Comparison of ENCODE assay signal across 8 worm cellular contexts in the genomic region with DNA sequence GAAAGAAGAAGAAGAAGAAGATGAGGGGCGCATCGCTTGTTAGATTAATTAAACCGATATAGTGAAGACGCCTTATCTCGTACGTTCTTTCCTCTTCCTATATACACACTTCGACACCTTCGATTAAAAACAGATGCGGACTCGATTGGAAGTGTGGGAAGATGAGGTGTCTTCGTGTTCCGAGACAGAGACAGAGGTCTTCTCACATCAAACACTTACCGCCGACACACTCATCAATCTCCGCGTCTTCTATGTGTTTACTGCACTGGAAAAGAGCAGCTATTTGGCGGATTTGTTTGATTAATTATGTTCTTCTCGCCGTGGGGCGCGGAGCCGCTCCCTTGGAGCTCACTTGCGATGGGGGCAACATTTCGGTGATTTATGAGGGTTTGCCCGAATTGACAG.
TF ChIP-seq lines count a peak whose summit lies in the region.

No protein-coding gene starts in this region.

TF ChIP-seq in whole organism, L1 larva, 84 proteins besides CTCF, POLR2A, EP300 and RAD21 (continues in another document):
- TF ChIP-seq nhr-12 (tag; optimal IDR thresholded peaks at IDR 0.05; lab: Kevin White, UChicago) (no peak), ets-5 (GFP tag; IDR thresholded peaks at IDR 0.05; lab: Robert Waterston, UW) (no peak), egl-13 (tag; optimal IDR thresholded peaks at IDR 0.05; lab: Kevin White, UChicago) (no peak), lin-15B (tag; optimal IDR thresholded peaks at IDR 0.05; lab: Kevin White, UChicago) (no peak), unc-62 (GFP tag; optimal IDR thresholded peaks at IDR 0.05; lab: Kevin White, UChicago) (no peak), lin-39 (tag; optimal IDR thresholded peaks at IDR 0.05; lab: Kevin White, UChicago) (peak; percentile 83), efl-3 (GFP tag; optimal IDR thresholded peaks at IDR 0.05; lab: Kevin White, UChicago) (no peak), skn-1 (tag; optimal IDR thresholded peaks at IDR 0.05; lab: Kevin White, UChicago) (no peak), unc-98 (GFP tag; IDR thresholded peaks at IDR 0.05; lab: Robert Waterston, UW) (no peak), hlh-4 (tag; optimal IDR thresholded peaks at IDR 0.05; lab: Kevin White, UChicago) (no peak), nhr-20 (tag; optimal IDR thresholded peaks at IDR 0.05; lab: Kevin White, UChicago) (no peak)

TF ChIP-seq in whole organism, L2 larva, 48 proteins besides CTCF, POLR2A, EP300 and RAD21 (continues in another document):
- TF ChIP-seq F13H6.1 (tag; optimal IDR thresholded peaks at IDR 0.05; lab: Kevin White, UChicago): peak; percentile 53
- no peak for TF ChIP-seq sma-3 (GFP tag; optimal IDR thresholded peaks at IDR 0.05; lab: Kevin White, UChicago)
- no peak for TF ChIP-seq zag-1 (tag; optimal IDR thresholded peaks at IDR 0.05; lab: Kevin White, UChicago)
- peak in 1 of 2 experiments; percentile 43 for TF ChIP-seq lsy-2 (tag; optimal IDR thresholded peaks at IDR 0.05; lab: Kevin White, UChicago)
- TF ChIP-seq unc-62 (GFP tag; optimal IDR thresholded peaks at IDR 0.05; lab: Kevin White, UChicago): peak; percentile 81
- TF ChIP-seq snpc-4 (tag; optimal IDR thresholded peaks at IDR 0.05; lab: Kevin White, UChicago): no peak
- TF ChIP-seq elt-1 (tag; optimal IDR thresholded peaks at IDR 0.05; lab: Kevin White, UChicago): peak; percentile 52
- peak; percentile 28 for TF ChIP-seq crh-2 (tag; optimal IDR thresholded peaks at IDR 0.05; lab: Kevin White, UChicago)
- peak; percentile 73 for TF ChIP-seq nhr-23 (tag; optimal IDR thresholded peaks at IDR 0.05; lab: Kevin White, UChicago)
- peak; percentile 86 for TF ChIP-seq ceh-16 (tag; optimal IDR thresholded peaks at IDR 0.05; lab: Kevin White, UChicago)
- no peak for TF ChIP-seq nhr-25 (tag; optimal IDR thresholded peaks at IDR 0.05; lab: Kevin White, UChicago)

TF ChIP-seq in whole organism, L3 larva, 47 proteins besides CTCF, POLR2A, EP300 and RAD21:
- peak; percentile 99 for TF ChIP-seq lin-39 (tag; optimal IDR thresholded peaks at IDR 0.05; lab: Kevin White, UChicago)
- TF ChIP-seq unc-62 (GFP tag; optimal IDR thresholded peaks at IDR 0.05; lab: Kevin White, UChicago): peak; percentile 91
- peak; percentile 38 for TF ChIP-seq egl-5 (tag; optimal IDR thresholded peaks at IDR 0.05; lab: Kevin White, UChicago)
- TF ChIP-seq nhr-76 (tag; optimal IDR thresholded peaks at IDR 0.05; lab: Kevin White, UChicago): no peak
- TF ChIP-seq nfya-1 (tag; optimal IDR thresholded peaks at IDR 0.05; lab: Kevin White, UChicago; ENCODE audit: insufficient read depth): peak; percentile 22
- peak; percentile 8 for TF ChIP-seq nhr-25 (tag; optimal IDR thresholded peaks at IDR 0.05; lab: Kevin White, UChicago)
- peak; percentile 1 for TF ChIP-seq hmg-11 (tag; optimal IDR thresholded peaks at IDR 0.05; lab: Kevin White, UChicago)
- peak; percentile 71 for TF ChIP-seq elt-1 (tag; optimal IDR thresholded peaks at IDR 0.05; lab: Kevin White, UChicago)
- no peak for TF ChIP-seq nhr-12 (tag; optimal IDR thresholded peaks at IDR 0.05; lab: Kevin White, UChicago)

TF ChIP-seq in whole organism, L4 larva, 104 proteins besides CTCF, POLR2A, EP300 and RAD21 (continues in another document):
- TF ChIP-seq madf-9 (GFP tag; conservative IDR thresholded peaks at IDR 0.05; lab: Robert Waterston, UW): no peak
- peak; percentile 48; the same call in 1 of the 2 replicates for TF ChIP-seq tra-1 (GFP tag; IDR thresholded peaks at IDR 0.05; lab: Robert Waterston, UW)
- no peak for TF ChIP-seq nhr-10 (tag; optimal IDR thresholded peaks at IDR 0.05; lab: Kevin White, UChicago)
- no peak for TF ChIP-seq mes-2 (tag; optimal IDR thresholded peaks at IDR 0.05; lab: Kevin White, UChicago; ENCODE audit: poor library complexity, severe bottlenecking)
- TF ChIP-seq lsy-2 (tag; optimal IDR thresholded peaks at IDR 0.05; lab: Kevin White, UChicago): peak in 1 of 2 experiments; percentile 21
- peak; percentile 56 for TF ChIP-seq nhr-11 (tag; optimal IDR thresholded peaks at IDR 0.05; lab: Kevin White, UChicago)
- TF ChIP-seq unc-62 (GFP tag; optimal IDR thresholded peaks at IDR 0.05 in 1 of 2; lab: Kevin White, UChicago): peak in 1 of 2 experiments; percentile 97
- TF ChIP-seq unc-62 (tag; optimal IDR thresholded peaks at IDR 0.05; lab: Kevin White, UChicago): peak; percentile 1
- TF ChIP-seq lin-39 (tag; optimal IDR thresholded peaks at IDR 0.05; lab: Kevin White, UChicago): peak; percentile 72
- peak; percentile 18 for TF ChIP-seq hlh-11 (tag; optimal IDR thresholded peaks at IDR 0.05; lab: Kevin White, UChicago)

TF ChIP-seq in whole organism, late embryonic, 69 proteins besides CTCF, POLR2A, EP300 and RAD21:
- TF ChIP-seq hlh-8 (tag; optimal IDR thresholded peaks at IDR 0.05; lab: Kevin White, UChicago) (peak; percentile 11), rnt-1 (tag; optimal IDR thresholded peaks at IDR 0.05; lab: Kevin White, UChicago) (peak; percentile 62), gmeb-2 (tag; optimal IDR thresholded peaks at IDR 0.05; lab: Kevin White, UChicago) (no peak), ceh-18 (tag; optimal IDR thresholded peaks at IDR 0.05; lab: Kevin White, UChicago) (peak; percentile 36), unc-86 (tag; optimal IDR thresholded peaks at IDR 0.05; lab: Kevin White, UChicago) (no peak), unc-55 (GFP tag; optimal IDR thresholded peaks at IDR 0.05; lab: Kevin White, UChicago) (peak; percentile 93)

TF ChIP-seq in whole organism, midembryonic, 9 proteins besides CTCF, POLR2A, EP300 and RAD21:
- TF ChIP-seq ref-1 (GFP tag; conservative IDR thresholded peaks at IDR 0.05; lab: Robert Waterston, UW): no peak
- 0 out of 2 replicates have a peak, but pooled peaks have one; percentile 12 for TF ChIP-seq klf-2 (GFP tag; conservative IDR thresholded peaks at IDR 0.05; lab: Robert Waterston, UW)

TF ChIP-seq in whole organism, mixed stage, embryonic, 35 proteins besides CTCF, POLR2A, EP300 and RAD21:
- TF ChIP-seq nhr-76 (tag; optimal IDR thresholded peaks at IDR 0.05; lab: Kevin White, UChicago) (no peak), M03D4.4 (tag; optimal IDR thresholded peaks at IDR 0.05; lab: Kevin White, UChicago) (no peak), ceh-83 (GFP tag; optimal IDR thresholded peaks at IDR 0.05; lab: Kevin White, UChicago) (no peak), tbx-8 (GFP tag; optimal IDR thresholded peaks at IDR 0.05; lab: Kevin White, UChicago) (no peak), mab-5 (tag; optimal IDR thresholded peaks at IDR 0.05; lab: Kevin White, UChicago) (peak; percentile 56), unc-120 (tag; optimal IDR thresholded peaks at IDR 0.05; lab: Kevin White, UChicago; ENCODE audit: poor library complexity, severe bottlenecking) (peak; percentile 41), nhr-12 (tag; optimal IDR thresholded peaks at IDR 0.05; lab: Kevin White, UChicago) (no peak), unc-62 (GFP tag; optimal IDR thresholded peaks at IDR 0.05; lab: Kevin White, UChicago) (peak; percentile 98), elt-1 (tag; optimal IDR thresholded peaks at IDR 0.05; lab: Kevin White, UChicago; ENCODE audit: borderline replicate concordance, insufficient read depth) (peak; percentile 87), hlh-1 (tag; optimal IDR thresholded peaks at IDR 0.05; lab: Kevin White, UChicago) (no peak), mls-2 (tag; optimal IDR thresholded peaks at IDR 0.05; lab: Kevin White, UChicago) (no peak)

TF ChIP-seq in whole organism, young adult, 124 proteins besides CTCF, POLR2A, EP300 and RAD21:
- peak; percentile 28 for TF ChIP-seq unc-62 (GFP tag; optimal IDR thresholded peaks at IDR 0.05; lab: Kevin White, UChicago)
- no peak for TF ChIP-seq Y95B8A.8 (GFP tag; IDR thresholded peaks at IDR 0.05; lab: Robert Waterston, UW)
- TF ChIP-seq K12H6.12 (tag; optimal IDR thresholded peaks at IDR 0.05; lab: Kevin White, UChicago): peak; percentile 15
- no peak for TF ChIP-seq ztf-25 (GFP tag; IDR thresholded peaks at IDR 0.05; lab: Robert Waterston, UW)
- no peak for TF ChIP-seq lir-1 (GFP tag; conservative IDR thresholded peaks at IDR 0.05; lab: Robert Waterston, UW)
